Worm (Caenorhabditis elegans): Measurements from ENCODE around the gene T28C6.8.
A peak's percentile ranks its signal among the peaks of the same experiment; 100 is the strongest.

Gene T28C6.8

DNA sequence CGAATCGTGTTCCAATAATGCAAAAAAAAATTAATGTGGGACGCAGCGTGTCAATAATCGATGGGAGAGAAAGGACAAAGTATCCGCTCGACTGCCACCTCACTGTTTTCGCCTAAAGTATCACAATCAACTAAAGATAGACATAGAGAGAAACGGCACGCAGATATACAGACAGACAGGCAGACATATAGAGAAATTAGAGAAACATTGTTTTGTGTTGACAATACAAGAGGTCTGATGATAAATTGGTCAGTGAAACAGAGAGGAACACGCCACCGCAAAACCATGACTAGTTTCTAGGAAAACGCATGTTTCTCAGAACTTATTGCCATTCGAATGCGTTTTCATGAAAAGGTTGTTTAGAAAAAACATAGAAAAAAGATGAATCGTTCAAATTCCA is at the start of gene T28C6.8:
Gene T28C6.8 (minus strand): TSS at position 137 of the 400 bp plus-strand sequence.
- no peak for TF ChIP-seq hmbx-1 (tag; optimal IDR thresholded peaks at IDR 0.05)
- no peak for TF ChIP-seq hmg-4 (GFP tag; optimal IDR thresholded peaks at IDR 0.05)
- no peak for TF ChIP-seq pes-1 (GFP tag; IDR thresholded peaks at IDR 0.05)
- TF ChIP-seq scrt-1 (GFP tag; IDR thresholded peaks at IDR 0.05), result no peak
- TF ChIP-seq ceh-36 (tag; optimal IDR thresholded peaks at IDR 0.05), result no peak

- TF ChIP-seq tbx-11 (GFP tag; IDR thresholded peaks at IDR 0.05) (no peak), ceh-36 (tag; optimal IDR thresholded peaks at IDR 0.05) (no peak), hmbx-1 (tag; optimal IDR thresholded peaks at IDR 0.05) (no peak), ceh-13 (GFP tag; optimal IDR thresholded peaks at IDR 0.05) (no peak), ets-7 (tag; optimal IDR thresholded peaks at IDR 0.05) (no peak), flt-1 (GFP tag; IDR thresholded peaks at IDR 0.05) (no peak), pes-1 (GFP tag; IDR thresholded peaks at IDR 0.05) (no peak), scrt-1 (GFP tag; IDR thresholded peaks at IDR 0.05) (no peak), aly-1 (tag; optimal IDR thresholded peaks at IDR 0.05) (no peak)
Measured at ce11 chrIV:8879810-8880209, 49.3 kb upstream of the T28C6.8 start, which contains the start of gene npax-4. TSS of gene npax-4 (minus strand) at chrIV:8879910.

DNA sequence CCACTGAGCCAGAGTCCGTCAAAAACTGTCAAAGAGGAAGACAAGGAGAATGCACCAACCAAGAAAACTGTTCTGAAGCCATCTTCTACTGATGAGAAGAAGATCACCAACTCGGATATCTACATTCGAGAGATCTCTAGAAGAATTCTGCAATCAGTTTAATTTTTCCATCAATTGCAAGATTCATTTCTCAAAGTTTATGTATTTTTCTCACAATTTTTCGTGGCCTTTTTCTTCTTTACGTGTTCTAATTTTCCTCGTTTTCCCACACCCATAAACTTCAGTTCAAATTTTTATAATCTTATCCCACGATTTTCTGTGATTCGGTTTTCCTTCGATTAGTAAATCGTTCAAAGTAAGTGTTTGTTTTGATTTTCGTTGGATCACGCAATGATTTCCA is 43.3 kb upstream of the T28C6.8 start, which contains the start of gene hdl-2:
Gene hdl-2 (plus strand): TSS at position 301 of the 400 bp plus-strand sequence.
- TF ChIP-seq hmg-4 (GFP tag; optimal IDR thresholded peaks at IDR 0.05) (no peak), hnd-1 (tag; optimal IDR thresholded peaks at IDR 0.05) (no peak), tbx-37 (GFP tag; conservative IDR thresholded peaks at IDR 0.05) (no peak), flt-1 (GFP tag; IDR thresholded peaks at IDR 0.05) (no peak), hmbx-1 (tag; optimal IDR thresholded peaks at IDR 0.05) (no peak), scrt-1 (GFP tag; IDR thresholded peaks at IDR 0.05) (no peak), ceh-13 (GFP tag; optimal IDR thresholded peaks at IDR 0.05) (no peak), ama-1 (optimal IDR thresholded peaks at IDR 0.05) (no peak), ets-7 (tag; optimal IDR thresholded peaks at IDR 0.05) (no peak)

- TF ChIP-seq B0310.2 (tag; optimal IDR thresholded peaks at IDR 0.05), result no peak
- no peak for TF ChIP-seq ceh-36 (tag; optimal IDR thresholded peaks at IDR 0.05)
- no peak for TF ChIP-seq aly-1 (tag; optimal IDR thresholded peaks at IDR 0.05)
- TF ChIP-seq ets-7 (tag; optimal IDR thresholded peaks at IDR 0.05), result no peak
- TF ChIP-seq scrt-1 (GFP tag; IDR thresholded peaks at IDR 0.05), result no peak
Measured at ce11 chrIV:8872958-8873357, 42.4 kb upstream of the T28C6.8 start, which contains the start of gene C09G9.3. TSS of gene C09G9.3 (minus strand) at chrIV:8873058.

DNA sequence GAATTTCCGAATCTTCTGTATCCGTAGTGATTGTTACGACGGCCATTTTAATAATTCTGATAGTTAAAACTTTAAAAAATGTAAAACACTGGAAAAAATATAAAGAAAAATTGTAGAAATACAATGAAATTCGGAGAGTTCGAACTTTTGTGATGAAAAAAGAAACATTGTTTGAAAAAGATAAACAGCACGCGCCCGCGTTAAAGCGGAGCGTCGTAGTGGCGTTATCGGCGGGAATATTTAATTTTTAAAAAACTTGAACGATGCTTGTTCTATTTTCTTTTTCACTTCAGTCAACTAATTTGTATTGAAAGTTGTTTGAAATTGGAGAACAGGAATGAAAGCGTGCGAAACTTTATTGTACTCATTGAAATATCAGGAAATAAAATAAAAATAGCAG is 39.1 kb upstream of the T28C6.8 start, which contains the start of gene npp-23:
Gene npp-23 (minus strand): TSS at position 56 of the 400 bp plus-strand sequence.
- TF ChIP-seq tra-4 (tag; optimal IDR thresholded peaks at IDR 0.05) (no peak), sea-1 (GFP tag; conservative IDR thresholded peaks at IDR 0.05) (no peak), scrt-1 (GFP tag; IDR thresholded peaks at IDR 0.05) (no peak), B0310.2 (tag; optimal IDR thresholded peaks at IDR 0.05) (no peak), hnd-1 (tag; optimal IDR thresholded peaks at IDR 0.05) (no peak), F13C5.2 (tag; optimal IDR thresholded peaks at IDR 0.05) (no peak), ceh-36 (tag; optimal IDR thresholded peaks at IDR 0.05) (no peak), ets-7 (tag; optimal IDR thresholded peaks at IDR 0.05) (no peak), ama-1 (optimal IDR thresholded peaks at IDR 0.05) (no peak), hmg-4 (GFP tag; optimal IDR thresholded peaks at IDR 0.05) (no peak), tbx-11 (GFP tag; IDR thresholded peaks at IDR 0.05) (no peak), flt-1 (GFP tag; IDR thresholded peaks at IDR 0.05) (no peak), ceh-13 (GFP tag; optimal IDR thresholded peaks at IDR 0.05) (no peak), hmbx-1 (tag; optimal IDR thresholded peaks at IDR 0.05) (no peak)

- TF ChIP-seq flt-1 (GFP tag; IDR thresholded peaks at IDR 0.05) (no peak), tbx-37 (GFP tag; conservative IDR thresholded peaks at IDR 0.05) (no peak), tra-4 (tag; optimal IDR thresholded peaks at IDR 0.05) (no peak), B0310.2 (tag; optimal IDR thresholded peaks at IDR 0.05) (no peak), ama-1 (optimal IDR thresholded peaks at IDR 0.05) (no peak), hnd-1 (tag; optimal IDR thresholded peaks at IDR 0.05) (no peak), hmbx-1 (tag; optimal IDR thresholded peaks at IDR 0.05) (no peak)
Measured at ce11 chrIV:8867562-8867961, 37.0 kb upstream of the T28C6.8 start.

DNA sequence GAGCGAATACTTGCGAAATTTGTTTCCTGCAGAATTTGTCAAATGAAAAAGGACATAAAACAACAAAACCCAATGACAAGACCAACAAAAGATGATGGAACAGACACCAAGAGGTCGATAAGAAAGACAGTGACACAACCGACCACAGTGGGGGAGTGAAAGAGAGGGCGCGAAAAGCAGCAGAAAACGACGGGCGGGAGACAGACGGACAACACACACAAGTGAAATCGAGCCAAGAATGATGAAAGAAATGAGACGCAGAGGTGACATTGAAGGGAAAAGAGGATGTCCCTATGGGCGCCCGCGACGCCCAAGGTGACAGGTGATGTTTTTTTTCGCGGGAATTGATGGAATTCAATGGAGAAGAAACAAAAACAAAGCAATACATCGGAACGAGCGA is 35.6 kb upstream of the T28C6.8 start:
- TF ChIP-seq aly-1 (tag; optimal IDR thresholded peaks at IDR 0.05), result no peak
- no peak for TF ChIP-seq flt-1 (GFP tag; IDR thresholded peaks at IDR 0.05)
- no peak for TF ChIP-seq ets-7 (tag; optimal IDR thresholded peaks at IDR 0.05)
- no peak for TF ChIP-seq ceh-36 (tag; optimal IDR thresholded peaks at IDR 0.05)
- no peak for TF ChIP-seq tbx-11 (GFP tag; IDR thresholded peaks at IDR 0.05)
- TF ChIP-seq hmg-4 (GFP tag; optimal IDR thresholded peaks at IDR 0.05), result peak; percentile 30
- TF ChIP-seq tra-4 (tag; optimal IDR thresholded peaks at IDR 0.05), result no peak
- TF ChIP-seq sea-1 (GFP tag; conservative IDR thresholded peaks at IDR 0.05), result no peak

DNA sequence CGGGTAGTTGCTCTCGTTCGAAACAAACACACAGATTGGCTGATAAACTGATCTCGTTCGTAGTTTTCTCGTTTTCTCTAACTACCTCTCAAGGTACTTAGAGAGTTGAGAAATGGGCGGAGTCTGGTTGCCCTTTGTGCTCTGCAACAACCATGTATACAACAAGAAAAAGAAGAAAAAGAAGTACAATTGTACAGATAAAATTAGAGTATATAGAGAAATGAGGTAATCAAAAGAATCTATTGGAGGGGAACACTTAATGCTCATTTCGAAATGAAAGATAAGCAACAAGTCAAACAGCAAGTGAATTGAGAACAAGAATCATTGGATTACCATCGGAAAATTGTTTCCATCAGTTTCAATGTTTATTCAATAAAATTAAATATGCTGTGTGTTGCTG is 34.8 kb upstream of the T28C6.8 start, which contains the start of gene C09G9.1:
Gene C09G9.1 (minus strand): TSS at position 143 of the 400 bp plus-strand sequence.
- no peak for TF ChIP-seq pes-1 (GFP tag; IDR thresholded peaks at IDR 0.05)
- TF ChIP-seq hmg-4 (GFP tag; optimal IDR thresholded peaks at IDR 0.05), result no peak
- TF ChIP-seq tbx-11 (GFP tag; IDR thresholded peaks at IDR 0.05), result no peak
- no peak for TF ChIP-seq scrt-1 (GFP tag; IDR thresholded peaks at IDR 0.05)
- TF ChIP-seq sea-1 (GFP tag; conservative IDR thresholded peaks at IDR 0.05), result no peak
- no peak for TF ChIP-seq ceh-36 (tag; optimal IDR thresholded peaks at IDR 0.05)
- no peak for TF ChIP-seq hnd-1 (tag; optimal IDR thresholded peaks at IDR 0.05)
- TF ChIP-seq ama-1 (optimal IDR thresholded peaks at IDR 0.05), result no peak
- no peak for TF ChIP-seq ets-7 (tag; optimal IDR thresholded peaks at IDR 0.05)
- no peak for TF ChIP-seq flt-1 (GFP tag; IDR thresholded peaks at IDR 0.05)
- no peak for TF ChIP-seq aly-1 (tag; optimal IDR thresholded peaks at IDR 0.05)
- TF ChIP-seq tra-4 (tag; optimal IDR thresholded peaks at IDR 0.05), result no peak
- no peak for TF ChIP-seq ceh-13 (GFP tag; optimal IDR thresholded peaks at IDR 0.05)
- TF ChIP-seq hmbx-1 (tag; optimal IDR thresholded peaks at IDR 0.05), result no peak
- TF ChIP-seq F13C5.2 (tag; optimal IDR thresholded peaks at IDR 0.05), result no peak
